Worm (Caenorhabditis elegans): ENCODE measurements around the gene K11D12.8.

- TF ChIP-seq zfp-3 (GFP tag; conservative IDR thresholded peaks at IDR 0.05) (no peak), egl-27 (tag; optimal IDR thresholded peaks at IDR 0.05) (no peak), snpc-4 (tag; optimal IDR thresholded peaks at IDR 0.05) (no peak), nhr-102 (tag; optimal IDR thresholded peaks at IDR 0.05) (no peak), mep-1 (tag; optimal IDR thresholded peaks at IDR 0.05) (no peak), skn-1 (tag; optimal IDR thresholded peaks at IDR 0.05) (no peak), nhr-76 (tag; optimal IDR thresholded peaks at IDR 0.05) (no peak), hlh-30 (tag; optimal IDR thresholded peaks at IDR 0.05; ENCODE audit: insufficient read depth) (no peak), jun-1 (tag; optimal IDR thresholded peaks at IDR 0.05) (no peak)
These were observed 22.0 kb downstream of the K11D12.8 start, which contains the start of gene srr-4 for ce11 chrV:5018810-5019274.
